Worm (Caenorhabditis elegans) whole organism, L3 larva: Measurements from ENCODE around the gene srh-290.

ENCODE experiments used
- ama-1 ChIP-seq: fragments of 150-350 bp; optimal IDR thresholded peaks from 2 replicates; lab custom pipeline; 2018
- ceh-82 ChIP-seq: fragments of 150-350 bp; optimal IDR thresholded peaks from 2 replicates; lab custom pipeline; 2014; ENCODE audit warnings: missing biosample characterization, missing genetic modification characterization
- ceh-9 ChIP-seq: sonication (generic microtip); optimal IDR thresholded peaks from 2 replicates; lab custom pipeline; 2018; ENCODE audit warnings: missing biosample characterization, missing genetic modification characterization
- daf-12 ChIP-seq: fragments of 150-350 bp; optimal IDR thresholded peaks from 2 replicates; lab custom pipeline; 2014; ENCODE audit warnings: missing biosample characterization, missing genetic modification reagents, missing genetic modification characterization
- elt-3 ChIP-seq, 3 experiments: fragments of 150-350 bp in 1 of 3; sonication (generic microtip) in 2 of 3; optimal IDR thresholded peaks; 2 replicates in 2 of 3; 4 replicates in 1 of 3; lab custom pipeline; 2014 to 2017; ENCODE audit warnings: missing biosample characterization in 3 of 3, missing genetic modification characterization in 3 of 3
- lin-15B ChIP-seq: fragments of 150-350 bp; optimal IDR thresholded peaks from 2 replicates; lab custom pipeline; 2014; ENCODE audit warnings: missing biosample characterization, missing genetic modification characterization
- mdl-1 ChIP-seq: fragments of 150-350 bp; optimal IDR thresholded peaks from 2 replicates; lab custom pipeline; 2014; ENCODE audit warnings: missing biosample characterization, missing genetic modification characterization
- nfya-1 ChIP-seq: sonication (generic microtip); optimal IDR thresholded peaks from 2 replicates; lab custom pipeline; 2017; ENCODE audit warnings: missing genetic modification characterization, mild to moderate bottlenecking, missing compliant biosample characterization, antibody characterized with exemption, moderate library complexity; ENCODE audit not compliant: insufficient read depth
- nhr-28 ChIP-seq: fragments of 150-350 bp; optimal IDR thresholded peaks from 2 replicates; lab custom pipeline; 2014; ENCODE audit warnings: missing biosample characterization, missing genetic modification characterization
- snpc-4 ChIP-seq: fragments of 150-350 bp; optimal IDR thresholded peaks from 2 replicates; lab custom pipeline; 2014; ENCODE audit warnings: missing biosample characterization, missing genetic modification characterization
- unc-62 ChIP-seq: fragments of 150-350 bp; sonication (generic microtip); optimal IDR thresholded peaks from 4 replicates; lab custom pipeline; 2014; ENCODE audit warnings: missing biosample characterization, missing genetic modification reagents, missing genetic modification characterization
- zag-1 ChIP-seq: fragments of 150-350 bp; optimal IDR thresholded peaks from 2 replicates; lab custom pipeline; 2014; ENCODE audit warnings: missing biosample characterization, missing genetic modification characterization
- ztf-11 ChIP-seq: fragments of 150-350 bp; optimal IDR thresholded peaks from 2 replicates; lab custom pipeline; 2014; ENCODE audit warnings: missing biosample characterization, missing genetic modification characterization

ce11 chrV:17828310-17828709 is 38.0 kb downstream of the srh-290 start, which contains the start of gene srh-304:
- no peak for TF ChIP-seq nfya-1
- no peak for TF ChIP-seq unc-62 (GFP tag; lab: Kevin White, UChicago)
- no peak for TF ChIP-seq snpc-4 (tag; lab: Kevin White, UChicago)
- no peak for TF ChIP-seq mdl-1 (tag; lab: Kevin White, UChicago)
- no peak for TF ChIP-seq zag-1
- no peak for TF ChIP-seq daf-12
- TF ChIP-seq elt-3 (tag; optimal IDR thresholded peaks at IDR 0.05; lab: Kevin White, UChicago): no peak
- no peak for TF ChIP-seq ceh-82 (tag; lab: Kevin White, UChicago)
- no peak for TF ChIP-seq lin-15B (tag; lab: Kevin White, UChicago)
- no peak for TF ChIP-seq ztf-11 (tag; lab: Kevin White, UChicago)
- TF ChIP-seq nhr-28 (tag; lab: Kevin White, UChicago): no peak
- TF ChIP-seq ama-1 (lab: Kevin White, UChicago): no peak
- TF ChIP-seq ceh-9 (tag; lab: Kevin White, UChicago): no peak
